Worm (Caenorhabditis elegans) whole organism, young adult: ENCODE measurements around the gene usp-4.

ENCODE experiments used
- F23B12.7 ChIP-seq: sonication (generic microtip); optimal IDR thresholded peaks from 2 replicates; lab custom pipeline; 2017; ENCODE audit warnings: missing genetic modification characterization, mild to moderate bottlenecking, missing compliant biosample characterization, antibody characterized with exemption, moderate library complexity; ENCODE audit not compliant: insufficient read depth
- F52B5.7 ChIP-seq: sonication (generic microtip); optimal IDR thresholded peaks from 2 replicates; lab custom pipeline; 2016; ENCODE audit warnings: mild to moderate bottlenecking, missing genetic modification characterization, missing compliant biosample characterization
- F57C9.4 ChIP-seq: sonication (generic microtip); optimal IDR thresholded peaks from 2 replicates; lab custom pipeline; 2017; ENCODE audit warnings: mild to moderate bottlenecking, missing genetic modification characterization, missing compliant biosample characterization
- K11D2.4 ChIP-seq: fragments of 200-800 bp; sonication (Bioruptor generic); IDR thresholded peaks from 2 replicates; pipeline ENCODE4 v1.3.6; 2022; ENCODE audit warnings: missing genetic modification reagents, missing genetic modification characterization, missing compliant biosample characterization
- K12H6.12 ChIP-seq: fragments of 200-800 bp; sonication (Bioruptor generic); optimal IDR thresholded peaks from 2 replicates; lab custom pipeline; 2018; ENCODE audit warnings: mild to moderate bottlenecking, missing genetic modification characterization, missing compliant biosample characterization
- T07F8.4 ChIP-seq: sonication (generic microtip); optimal IDR thresholded peaks from 2 replicates; lab custom pipeline; 2016; ENCODE audit warnings: mild to moderate bottlenecking, missing genetic modification characterization, moderate library complexity, missing compliant biosample characterization
- Y79H2A.3 ChIP-seq: fragments of 200-800 bp; sonication (Bioruptor generic); conservative IDR thresholded peaks from 2 replicates; pipeline ENCODE4 v1.3.6; 2022; ENCODE audit warnings: missing genetic modification reagents, missing genetic modification characterization, missing compliant biosample characterization
- ZK185.1 ChIP-seq: sonication (generic microtip); optimal IDR thresholded peaks from 2 replicates; lab custom pipeline; 2016; ENCODE audit warnings: mild to moderate bottlenecking, missing genetic modification characterization, missing compliant biosample characterization; ENCODE audit not compliant: poor library complexity, severe bottlenecking
- aptf-3 ChIP-seq: fragments of 200-800 bp; sonication (Bioruptor generic); IDR thresholded peaks from 2 replicates; pipeline ENCODE4 v1.3.6; 2022; ENCODE audit warnings: missing genetic modification characterization, missing compliant biosample characterization
- attf-5 ChIP-seq: fragments of 200-800 bp; sonication (Bioruptor generic); optimal IDR thresholded peaks from 2 replicates; lab custom pipeline; 2018; ENCODE audit warnings: mild to moderate bottlenecking, missing genetic modification characterization, missing compliant biosample characterization
- bed-1 ChIP-seq: fragments of 200-800 bp; sonication (Bioruptor generic); IDR thresholded peaks from 2 replicates; pipeline ENCODE4 v1.3.6; 2022; ENCODE audit warnings: missing genetic modification reagents, missing genetic modification characterization, missing compliant biosample characterization
- bed-2 ChIP-seq: fragments of 200-800 bp; sonication (Bioruptor generic); IDR thresholded peaks from 2 replicates; pipeline ENCODE4 v1.3.6; 2022; ENCODE audit warnings: missing genetic modification reagents, missing genetic modification characterization, missing compliant biosample characterization
- ccch-3 ChIP-seq: fragments of 200-800 bp; sonication (Bioruptor generic); optimal IDR thresholded peaks from 2 replicates; lab custom pipeline; 2018; ENCODE audit warnings: mild to moderate bottlenecking, missing genetic modification characterization, missing compliant biosample characterization
- cebp-1 ChIP-seq, 2 experiments: fragments of 200-800 bp in 1 of 2; sonication (Bioruptor generic) in 1 of 2; sonication (generic microtip) in 1 of 2; IDR thresholded peaks in 1 of 2; optimal IDR thresholded peaks in 1 of 2; 2 replicates each; pipeline versions ENCODE4 v1.3.6 to Lab custom; 2017 to 2022; ENCODE audit warnings: missing compliant biosample characterization in 2 of 2, missing genetic modification characterization in 2 of 2, mild to moderate bottlenecking in 1 of 2, missing genetic modification reagents in 1 of 2, moderate library complexity in 1 of 2
- cebp-2 ChIP-seq: fragments of 200-800 bp; sonication (Bioruptor generic); IDR thresholded peaks from 2 replicates; pipeline ENCODE4 v1.3.6; 2022; ENCODE audit warnings: missing genetic modification characterization, missing compliant biosample characterization
- ceh-40 ChIP-seq: fragments of 200-800 bp; sonication (Bioruptor generic); IDR thresholded peaks from 2 replicates; pipeline ENCODE4 v1.3.6; 2022; ENCODE audit warnings: missing genetic modification characterization, missing compliant biosample characterization
- ceh-79 ChIP-seq: sonication (generic microtip); optimal IDR thresholded peaks from 2 replicates; lab custom pipeline; 2017; ENCODE audit warnings: mild to moderate bottlenecking, missing genetic modification characterization, missing compliant biosample characterization
- ceh-91 ChIP-seq: fragments of 200-800 bp; sonication (Bioruptor generic); IDR thresholded peaks from 2 replicates; pipeline ENCODE4 v1.3.6; 2022; ENCODE audit warnings: missing genetic modification reagents, missing genetic modification characterization, missing compliant biosample characterization
- dox-1 ChIP-seq: fragments of 200-800 bp; sonication (Bioruptor generic); IDR thresholded peaks from 2 replicates; pipeline ENCODE4 v1.3.6; 2022; ENCODE audit warnings: missing genetic modification reagents, missing genetic modification characterization, missing compliant biosample characterization
- dpff-1 ChIP-seq: sonication (generic microtip); optimal IDR thresholded peaks from 2 replicates; lab custom pipeline; 2017; ENCODE audit warnings: mild to moderate bottlenecking, missing genetic modification characterization, missing compliant biosample characterization
- dpl-1 ChIP-seq: fragments of 150-350 bp; optimal IDR thresholded peaks from 2 replicates; lab custom pipeline; 2014; ENCODE audit warnings: missing biosample characterization, missing genetic modification reagents, missing genetic modification characterization
- egrh-3 ChIP-seq: fragments of 200-800 bp; sonication (Bioruptor generic); IDR thresholded peaks from 2 replicates; pipeline ENCODE4 v1.3.6; 2022; ENCODE audit warnings: missing genetic modification reagents, missing genetic modification characterization, missing compliant biosample characterization
- ets-4 ChIP-seq: fragments of 200-800 bp; sonication (Bioruptor generic); optimal IDR thresholded peaks from 2 replicates; lab custom pipeline; 2018; ENCODE audit warnings: mild to moderate bottlenecking, missing genetic modification characterization, missing compliant biosample characterization
- fkh-3 ChIP-seq: sonication (generic microtip); optimal IDR thresholded peaks from 2 replicates; lab custom pipeline; 2016; ENCODE audit warnings: mild to moderate bottlenecking, missing genetic modification characterization, missing compliant biosample characterization
- hlh-26 ChIP-seq: fragments of 200-800 bp; sonication (Bioruptor generic); conservative IDR thresholded peaks from 2 replicates; pipeline ENCODE4 v1.3.6; 2022; ENCODE audit warnings: missing genetic modification reagents, missing genetic modification characterization, missing compliant biosample characterization
- hmg-1.2 ChIP-seq: fragments of 200-800 bp; sonication (Bioruptor generic); IDR thresholded peaks from 2 replicates; pipeline ENCODE4 v1.3.6; 2022; ENCODE audit warnings: missing genetic modification reagents, missing genetic modification characterization, missing compliant biosample characterization
- hmg-20 ChIP-seq: fragments of 200-800 bp; sonication (Bioruptor generic); IDR thresholded peaks from 2 replicates; pipeline ENCODE4 v1.3.6; 2022; ENCODE audit warnings: missing genetic modification reagents, missing genetic modification characterization, missing compliant biosample characterization
- hrde-1 ChIP-seq: sonication (generic microtip); optimal IDR thresholded peaks from 2 replicates; lab custom pipeline; 2016; ENCODE audit warnings: missing genetic modification characterization, mild to moderate bottlenecking, missing compliant biosample characterization, moderate library complexity, missing genotype, missing genetic modification reagents, borderline replicate concordance
- lag-1 ChIP-seq: fragments of 200-800 bp; sonication (Bioruptor generic); IDR thresholded peaks from 2 replicates; pipeline ENCODE4 v1.3.6; 2022; ENCODE audit warnings: missing genetic modification reagents, missing genetic modification characterization, missing compliant biosample characterization
- lin-54 ChIP-seq: fragments of 200-800 bp; sonication (Bioruptor generic); optimal IDR thresholded peaks from 2 replicates; lab custom pipeline; 2018; ENCODE audit warnings: mild to moderate bottlenecking, missing genetic modification characterization, missing compliant biosample characterization
- lsl-1 ChIP-seq: fragments of 200-800 bp; sonication (Bioruptor generic); optimal IDR thresholded peaks from 2 replicates; lab custom pipeline; 2018; ENCODE audit warnings: mild to moderate bottlenecking, missing genetic modification characterization, moderate library complexity, missing compliant biosample characterization
- lsy-27 ChIP-seq: sonication (generic microtip); optimal IDR thresholded peaks from 2 replicates; lab custom pipeline; 2017; ENCODE audit warnings: missing genetic modification characterization, mild to moderate bottlenecking, missing compliant biosample characterization, antibody characterized with exemption, missing genotype, borderline replicate concordance; ENCODE audit not compliant: insufficient read depth
- madf-10 ChIP-seq: sonication (generic microtip); optimal IDR thresholded peaks from 2 replicates; lab custom pipeline; 2016; ENCODE audit warnings: mild to moderate bottlenecking, missing genetic modification characterization, missing compliant biosample characterization
- madf-3 ChIP-seq: fragments of 200-800 bp; sonication (Bioruptor generic); IDR thresholded peaks from 2 replicates; pipeline ENCODE4 v1.3.6; 2022; ENCODE audit warnings: missing genetic modification reagents, missing genetic modification characterization, missing compliant biosample characterization
- madf-6 ChIP-seq: fragments of 200-800 bp; sonication (Bioruptor generic); IDR thresholded peaks from 2 replicates; pipeline ENCODE4 v1.3.6; 2022; ENCODE audit warnings: missing genetic modification reagents, missing genetic modification characterization, missing compliant biosample characterization
- mcd-1 ChIP-seq: fragments of 200-800 bp; sonication (Bioruptor generic); IDR thresholded peaks from 2 replicates; pipeline ENCODE4 v1.3.6; 2022; ENCODE audit warnings: missing genetic modification reagents, missing genetic modification characterization, missing compliant biosample characterization
- mel-28 ChIP-seq: sonication (generic microtip); optimal IDR thresholded peaks from 2 replicates; lab custom pipeline; 2016; ENCODE audit warnings: borderline replicate concordance, mild to moderate bottlenecking, missing genetic modification characterization, missing compliant biosample characterization
- nfya-2 ChIP-seq: fragments of 200-800 bp; sonication (Bioruptor generic); IDR thresholded peaks from 2 replicates; pipeline ENCODE4 v1.3.6; 2022; ENCODE audit warnings: missing genetic modification reagents, missing genetic modification characterization, missing compliant biosample characterization
- nfyb-1 ChIP-seq: fragments of 200-800 bp; sonication (Bioruptor generic); IDR thresholded peaks from 2 replicates; pipeline ENCODE4 v1.3.6; 2022; ENCODE audit warnings: missing genetic modification reagents, missing genetic modification characterization, missing compliant biosample characterization
- nhr-179 ChIP-seq: sonication (generic microtip); optimal IDR thresholded peaks from 2 replicates; lab custom pipeline; 2016; ENCODE audit warnings: mild to moderate bottlenecking, missing genetic modification characterization, missing compliant biosample characterization
- nhr-27 ChIP-seq: fragments of 200-800 bp; sonication (Bioruptor generic); optimal IDR thresholded peaks from 2 replicates; lab custom pipeline; 2018; ENCODE audit warnings: mild to moderate bottlenecking, missing genetic modification characterization, moderate library complexity, missing compliant biosample characterization
- nhr-90 ChIP-seq: sonication (generic microtip); optimal IDR thresholded peaks from 2 replicates; lab custom pipeline; 2016; ENCODE audit warnings: missing genotype, mild to moderate bottlenecking, missing genetic modification characterization, missing compliant biosample characterization
- rcor-1 ChIP-seq: fragments of 200-800 bp; sonication (Bioruptor generic); IDR thresholded peaks from 2 replicates; pipeline ENCODE4 v1.3.6; 2022; ENCODE audit warnings: missing genetic modification reagents, missing genetic modification characterization, missing compliant biosample characterization
- rec-8 ChIP-seq, 2 experiments: sonication (generic microtip); optimal IDR thresholded peaks; 2 replicates each; lab custom pipeline; 2016; ENCODE audit warnings: mild to moderate bottlenecking in 2 of 2, missing genetic modification characterization in 2 of 2, missing genetic modification reagents in 2 of 2, missing genotype in 2 of 2, missing biosample characterization in 1 of 2, missing compliant biosample characterization in 1 of 2, moderate library complexity in 1 of 2
- sdz-38 ChIP-seq: sonication (generic microtip); optimal IDR thresholded peaks from 2 replicates; lab custom pipeline; 2016; ENCODE audit warnings: missing genotype, missing genetic modification characterization, missing compliant biosample characterization
- tbp1 ChIP-seq: fragments of 200-800 bp; sonication (Bioruptor generic); optimal IDR thresholded peaks from 2 replicates; lab custom pipeline; 2018; ENCODE audit warnings: mild to moderate bottlenecking, missing genetic modification characterization, missing compliant biosample characterization
- tbx-9 ChIP-seq: sonication (generic microtip); optimal IDR thresholded peaks from 2 replicates; lab custom pipeline; 2016; ENCODE audit warnings: borderline replicate concordance, missing genetic modification characterization, inconsistent platforms, missing compliant biosample characterization
- unc-62 ChIP-seq: fragments of 150-350 bp; optimal IDR thresholded peaks from 2 replicates; lab custom pipeline; 2014; ENCODE audit warnings: missing biosample characterization, missing genetic modification reagents, missing genetic modification characterization

The usp-4 gene

ce11 chrIV:6785873-6786272 lies 28.8 kb downstream of the usp-4 start (continued):
- no peak for TF ChIP-seq egrh-3
- TF ChIP-seq unc-62 (GFP tag; lab: Kevin White, UChicago) = no peak
- TF ChIP-seq K12H6.12 (tag; lab: Kevin White, UChicago) = peak; percentile 57
- TF ChIP-seq dox-1 (GFP tag; lab: Robert Waterston, UW) = peak; percentile 81
- no peak for TF ChIP-seq nhr-179
- no peak for TF ChIP-seq ccch-3 (GFP tag; lab: Kevin White, UChicago)
- TF ChIP-seq fkh-3 (tag; lab: Kevin White, UChicago) = no peak
- no peak for TF ChIP-seq F52B5.7 (tag; lab: Kevin White, UChicago)
- TF ChIP-seq lin-54 = peak; percentile 44
- peak; percentile 98 for TF ChIP-seq cebp-1 (GFP tag; IDR thresholded peaks at IDR 0.05; lab: Robert Waterston, UW)
- TF ChIP-seq cebp-1 (tag; optimal IDR thresholded peaks at IDR 0.05; lab: Kevin White, UChicago) = peak; percentile 99
- TF ChIP-seq ceh-91 (GFP tag; lab: Robert Waterston, UW) = no peak
- TF ChIP-seq F57C9.4 (tag; lab: Kevin White, UChicago) = no peak
- 0 out of 2 replicates have a peak, but pooled peaks have one; percentile 35 for TF ChIP-seq nfyb-1
- no peak for TF ChIP-seq madf-3 (GFP tag; lab: Robert Waterston, UW)
- TF ChIP-seq nhr-90 = no peak
- no peak for TF ChIP-seq Y79H2A.3 (GFP tag; lab: Robert Waterston, UW)
- peak; percentile 21 for TF ChIP-seq ZK185.1 (tag; lab: Kevin White, UChicago)
- TF ChIP-seq dpl-1 = no peak
- peak; percentile 96 for TF ChIP-seq hmg-1.2 (GFP tag; lab: Robert Waterston, UW)
- no peak for TF ChIP-seq lsy-27 (tag; lab: Kevin White, UChicago)
- no peak for TF ChIP-seq madf-6 (GFP tag; lab: Robert Waterston, UW)
- peak; percentile 17 for TF ChIP-seq madf-10 (tag; lab: Kevin White, UChicago)
- TF ChIP-seq hmg-20 (GFP tag; lab: Robert Waterston, UW) = no peak
- TF ChIP-seq tbp1 (GFP tag; lab: Kevin White, UChicago) = peak; percentile 39
- TF ChIP-seq rec-8 (tag; optimal IDR thresholded peaks at IDR 0.05; lab: Kevin White, UChicago) = no peak
- TF ChIP-seq hlh-26 = no peak
- TF ChIP-seq mel-28 (tag; lab: Kevin White, UChicago) = no peak
- TF ChIP-seq T07F8.4 = no peak
- no peak for TF ChIP-seq dpff-1 (tag; lab: Kevin White, UChicago)
- TF ChIP-seq lsl-1 (GFP tag; lab: Kevin White, UChicago) = no peak
- no peak for TF ChIP-seq bed-2
- no peak for TF ChIP-seq F23B12.7 (tag; lab: Kevin White, UChicago)
- no peak for TF ChIP-seq lag-1 (GFP tag; lab: Robert Waterston, UW)
- TF ChIP-seq tbx-9 (tag; lab: Kevin White, UChicago) = no peak
- no peak for TF ChIP-seq hrde-1
- peak; percentile 21; the same call in 1 of the 2 replicates for TF ChIP-seq K11D2.4 (GFP tag; lab: Robert Waterston, UW)
- 0 out of 2 replicates have a peak, but pooled peaks have one; percentile 57 for TF ChIP-seq cebp-2 (GFP tag; lab: Robert Waterston, UW)
- TF ChIP-seq ets-4 (GFP tag; lab: Kevin White, UChicago) = no peak
- no peak for TF ChIP-seq rcor-1 (GFP tag; lab: Robert Waterston, UW)
- TF ChIP-seq bed-1 (GFP tag; lab: Robert Waterston, UW) = no peak
- TF ChIP-seq aptf-3 (GFP tag; lab: Robert Waterston, UW) = no peak
- TF ChIP-seq attf-5 = peak; percentile 88
- no peak for TF ChIP-seq nhr-27 (tag; lab: Kevin White, UChicago)
- no peak for TF ChIP-seq ceh-79 (tag; lab: Kevin White, UChicago)
- no peak for TF ChIP-seq ceh-40 (GFP tag; lab: Robert Waterston, UW)
- TF ChIP-seq mcd-1 = peak; percentile 64
- no peak for TF ChIP-seq nfya-2
- TF ChIP-seq sdz-38 (tag; lab: Kevin White, UChicago) = no peak
